Fruit fly (Drosophila melanogaster) whole organism: ENCODE data around the gene CG4896.

Experiments
- CG8478 ChIP-seq: fragments of >200 bp; optimal IDR thresholded peaks from 2 replicates; lab custom pipeline; 2018; ENCODE audit warnings: inconsistent platforms
- Dll ChIP-seq: fragments of >200 bp; optimal IDR thresholded peaks from 2 replicates; lab custom pipeline; 2017
- EcR ChIP-seq, 2 experiments: fragments of >200 bp; optimal IDR thresholded peaks; 2 replicates each; lab custom pipeline; 2017; ENCODE audit warnings: missing biosample characterization in 2 of 2, missing genetic modification characterization in 2 of 2, missing genetic modification reagents in 2 of 2
- pan ChIP-seq: fragments of >200 bp; optimal IDR thresholded peaks from 2 replicates; lab custom pipeline; 2017
- psq ChIP-seq: fragments of >200 bp; optimal IDR thresholded peaks from 2 replicates; lab custom pipeline; 2017
- usp ChIP-seq: fragments of >200 bp; optimal IDR thresholded peaks from 2 replicates; lab custom pipeline; 2017; ENCODE audit warnings: missing biosample characterization, missing genetic modification characterization, mixed read lengths

DNA sequence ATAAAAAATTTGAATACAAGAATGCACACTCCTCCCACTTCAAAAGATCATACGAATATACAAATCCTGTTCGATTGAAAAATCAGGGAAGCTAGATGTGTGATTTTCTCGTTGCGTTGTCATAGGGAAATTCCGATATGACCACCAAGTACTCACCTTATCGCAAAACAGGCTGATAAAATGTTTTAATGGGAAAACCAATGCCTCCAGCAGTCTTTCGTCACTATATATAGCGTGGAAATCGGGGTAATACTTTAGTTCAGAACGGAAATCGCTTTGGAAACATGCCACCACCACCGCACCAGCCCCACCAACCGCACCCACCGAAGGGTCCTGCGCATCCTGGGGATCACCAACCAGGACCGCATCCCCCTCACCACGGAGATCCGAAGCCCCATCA is 21.7 kb downstream of the CG4896 start, which contains the start of the genes CG5139 and CG43348:
- no peak for TF ChIP-seq usp (GFP tag; lab: Kevin White, UChicago)
- no peak for TF ChIP-seq CG8478 (lab: Kevin White, UChicago)
- TF ChIP-seq Dll, result no peak
- TF ChIP-seq EcR (GFP tag; optimal IDR thresholded peaks at IDR 0.05; lab: Kevin White, UChicago), result no peak
- no peak for TF ChIP-seq pan (lab: Kevin White, UChicago)
- TF ChIP-seq psq, result no peak
